Worm (Caenorhabditis elegans) whole organism, L2 larva: ENCODE measurements around the gene cua-1.
"Not testable (repeated sequence)": the region's sequence is repeated elsewhere in the genome, so short reads cannot be mapped to it uniquely, and the experiment has no call there.

Experiments used
- C34F6.9 ChIP-seq: fragments of 150-350 bp; optimal IDR thresholded peaks from 2 replicates; lab custom pipeline; 2014; ENCODE audit warnings: missing biosample characterization, missing genetic modification characterization
- R02D3.7 ChIP-seq: fragments of 150-350 bp; optimal IDR thresholded peaks from 2 replicates; lab custom pipeline; 2014; ENCODE audit warnings: missing biosample characterization, missing genetic modification characterization
- Y55F3AM.14 ChIP-seq: fragments of 200-800 bp; sonication (Bioruptor generic); optimal IDR thresholded peaks from 2 replicates; lab custom pipeline; 2018; ENCODE audit warnings: mild to moderate bottlenecking, missing genetic modification characterization, missing compliant biosample characterization
- ZK546.5 ChIP-seq: sonication (generic microtip); optimal IDR thresholded peaks from 2 replicates; lab custom pipeline; 2017; ENCODE audit warnings: missing biosample characterization, missing genetic modification characterization
- alr-1 ChIP-seq: fragments of 150-350 bp; optimal IDR thresholded peaks from 2 replicates; lab custom pipeline; 2014; ENCODE audit warnings: missing biosample characterization, missing genetic modification characterization
- aly-2 ChIP-seq: fragments of 150-350 bp; optimal IDR thresholded peaks from 2 replicates; lab custom pipeline; 2014; ENCODE audit warnings: missing biosample characterization, missing genetic modification characterization
- ama-1 ChIP-seq: fragments of 150-350 bp; optimal IDR thresholded peaks from 2 replicates; lab custom pipeline; 2018; ENCODE audit warnings: inconsistent platforms
- blmp-1 ChIP-seq: sonication (generic microtip); optimal IDR thresholded peaks from 2 replicates; lab custom pipeline; 2017; ENCODE audit warnings: missing genetic modification characterization, mild to moderate bottlenecking, missing compliant biosample characterization, antibody characterized with exemption, moderate library complexity; ENCODE audit not compliant: insufficient read depth
- ceh-16 ChIP-seq: fragments of 150-350 bp; optimal IDR thresholded peaks from 2 replicates; lab custom pipeline; 2014; ENCODE audit warnings: missing biosample characterization, missing genetic modification characterization
- crh-2 ChIP-seq: sonication (generic microtip); optimal IDR thresholded peaks from 2 replicates; lab custom pipeline; 2017; ENCODE audit warnings: missing biosample characterization, missing genetic modification characterization
- dmd-4 ChIP-seq: sonication (generic microtip); optimal IDR thresholded peaks from 2 replicates; lab custom pipeline; 2017; ENCODE audit warnings: missing biosample characterization, missing genetic modification characterization
- elt-1 ChIP-seq: fragments of 150-350 bp; optimal IDR thresholded peaks from 2 replicates; lab custom pipeline; 2014; ENCODE audit warnings: missing biosample characterization, missing genetic modification characterization
- elt-3 ChIP-seq: sonication (generic microtip); optimal IDR thresholded peaks from 2 replicates; lab custom pipeline; 2017; ENCODE audit warnings: missing biosample characterization, missing genetic modification characterization
- fos-1 ChIP-seq: fragments of 150-350 bp; optimal IDR thresholded peaks from 2 replicates; lab custom pipeline; 2014; ENCODE audit warnings: missing biosample characterization, missing genetic modification characterization
- gmeb-1 ChIP-seq: fragments of 150-350 bp; optimal IDR thresholded peaks from 2 replicates; lab custom pipeline; 2014; ENCODE audit warnings: missing biosample characterization, missing genetic modification characterization
- lin-11 ChIP-seq: fragments of 150-350 bp; sonication (generic microtip); optimal IDR thresholded peaks from 2 replicates; lab custom pipeline; 2014; ENCODE audit warnings: missing biosample characterization, missing genetic modification characterization, inconsistent platforms, mixed read lengths
- lin-39 ChIP-seq: fragments of 150-350 bp; optimal IDR thresholded peaks from 2 replicates; lab custom pipeline; 2014; ENCODE audit warnings: missing biosample characterization, missing genetic modification reagents, missing genetic modification characterization
- mdl-1 ChIP-seq, 2 experiments: fragments of 150-350 bp in 1 of 2; sonication (generic microtip) in 1 of 2; optimal IDR thresholded peaks; 2 replicates each; lab custom pipeline; 2017; ENCODE audit warnings: missing biosample characterization in 2 of 2, missing genetic modification characterization in 2 of 2
- nhr-10 ChIP-seq: sonication (generic microtip); optimal IDR thresholded peaks from 2 replicates; lab custom pipeline; 2017; ENCODE audit warnings: missing biosample characterization, missing genetic modification characterization
- nhr-11 ChIP-seq: fragments of 150-350 bp; optimal IDR thresholded peaks from 2 replicates; lab custom pipeline; 2014; ENCODE audit warnings: missing biosample characterization, missing genetic modification characterization
- nhr-12 ChIP-seq: fragments of 150-350 bp; optimal IDR thresholded peaks from 2 replicates; lab custom pipeline; 2014; ENCODE audit warnings: missing biosample characterization, missing genetic modification characterization
- nhr-129 ChIP-seq: fragments of 150-350 bp; optimal IDR thresholded peaks from 2 replicates; lab custom pipeline; 2014; ENCODE audit warnings: missing biosample characterization, missing genetic modification characterization
- nhr-21 ChIP-seq: fragments of 150-350 bp; optimal IDR thresholded peaks from 2 replicates; lab custom pipeline; 2014; ENCODE audit warnings: missing biosample characterization, missing genetic modification characterization
- nhr-237 ChIP-seq: fragments of 150-350 bp; optimal IDR thresholded peaks from 2 replicates; lab custom pipeline; 2014; ENCODE audit warnings: missing biosample characterization, missing genetic modification characterization
- nhr-25 ChIP-seq: fragments of 150-350 bp; sonication (generic microtip); optimal IDR thresholded peaks from 3 replicates; lab custom pipeline; 2014; ENCODE audit warnings: missing biosample characterization, missing genetic modification characterization
- nhr-6 ChIP-seq: fragments of 150-350 bp; optimal IDR thresholded peaks from 2 replicates; lab custom pipeline; 2014; ENCODE audit warnings: missing biosample characterization, missing genetic modification characterization
- nhr-77 ChIP-seq: fragments of 150-350 bp; optimal IDR thresholded peaks from 2 replicates; lab custom pipeline; 2014; ENCODE audit warnings: missing biosample characterization, missing genetic modification characterization
- peb-1 ChIP-seq: fragments of 150-350 bp; optimal IDR thresholded peaks from 2 replicates; lab custom pipeline; 2014; ENCODE audit warnings: missing biosample characterization, missing genetic modification characterization
- sem-4 ChIP-seq: fragments of 150-350 bp; optimal IDR thresholded peaks from 2 replicates; lab custom pipeline; 2014; ENCODE audit warnings: missing biosample characterization, missing genetic modification reagents, missing genetic modification characterization
- sma-9 ChIP-seq, 2 experiments: fragments of 150-350 bp in 1 of 2; sonication (generic microtip) in 1 of 2; optimal IDR thresholded peaks; 2 replicates each; lab custom pipeline; 2014 to 2016; ENCODE audit warnings: missing genetic modification characterization in 2 of 2, mild to moderate bottlenecking in 1 of 2, missing biosample characterization in 1 of 2, missing compliant biosample characterization in 1 of 2, missing genetic modification reagents in 1 of 2, moderate library complexity in 1 of 2
- snpc-4 ChIP-seq: fragments of 150-350 bp; optimal IDR thresholded peaks from 2 replicates; lab custom pipeline; 2014; ENCODE audit warnings: missing biosample characterization, missing genetic modification characterization
- unc-39 ChIP-seq: fragments of 150-350 bp; optimal IDR thresholded peaks from 2 replicates; lab custom pipeline; 2014; ENCODE audit warnings: missing biosample characterization, missing genetic modification characterization
- unc-55 ChIP-seq: fragments of 150-350 bp; sonication (generic microtip); optimal IDR thresholded peaks from 3 replicates; lab custom pipeline; 2014; ENCODE audit warnings: missing biosample characterization, missing genetic modification reagents, missing genetic modification characterization
- zag-1 ChIP-seq: fragments of 150-350 bp; optimal IDR thresholded peaks from 2 replicates; lab custom pipeline; 2014; ENCODE audit warnings: missing biosample characterization, missing genetic modification characterization
- ztf-1 ChIP-seq: fragments of 200-800 bp; sonication (Bioruptor generic); conservative IDR thresholded peaks from 2 replicates; pipeline ENCODE4 v1.3.6; 2022; ENCODE audit warnings: missing genetic modification characterization, missing compliant biosample characterization
- ztf-4 ChIP-seq: fragments of 150-350 bp; optimal IDR thresholded peaks from 2 replicates; lab custom pipeline; 2014; ENCODE audit warnings: missing biosample characterization, missing genetic modification characterization

The cua-1 gene

ce11 chrIII:13401673-13402258, 53.3 kb downstream of the cua-1 start, which contains the start of the genes srlf-9 and srlf-10:
TSS of gene srlf-9 (minus strand) at chrIII:13401773.
TSS of gene srlf-10 (plus strand) at chrIII:13402208.
- not testable (repeated sequence) for TF ChIP-seq ama-1 (lab: Kevin White, UChicago); aly-2 (tag; lab: Kevin White, UChicago); crh-2 (tag; lab: Kevin White, UChicago)

- TF ChIP-seq Y55F3AM.14 (no peak), fos-1 (tag; lab: Kevin White, UChicago) (peak; percentile 31), sem-4 (tag; lab: Kevin White, UChicago) (no peak), peb-1 (tag; lab: Kevin White, UChicago) (no peak)
Measured at ce11 chrIII:13395262-13395661, 59.8 kb downstream of the cua-1 start, which contains the start of gene F11F1.1. TSS of gene F11F1.1 (plus strand) at chrIII:13395562.

- no peak for TF ChIP-seq nhr-21 (tag; lab: Kevin White, UChicago)
- no peak for TF ChIP-seq nhr-25 (tag; lab: Kevin White, UChicago)
- no peak for TF ChIP-seq blmp-1
- no peak for TF ChIP-seq dmd-4 (tag; lab: Kevin White, UChicago)
- TF ChIP-seq nhr-237: no peak
- no peak for TF ChIP-seq unc-39
- TF ChIP-seq elt-1 (tag; lab: Kevin White, UChicago): no peak
- no peak for TF ChIP-seq sem-4 (tag; lab: Kevin White, UChicago)
- TF ChIP-seq peb-1 (tag; lab: Kevin White, UChicago): no peak
- TF ChIP-seq sma-9 (GFP tag; optimal IDR thresholded peaks at IDR 0.05; lab: Kevin White, UChicago): no peak
- no peak for TF ChIP-seq sma-9 (tag; optimal IDR thresholded peaks at IDR 0.05; lab: Kevin White, UChicago)
- no peak for TF ChIP-seq nhr-129 (tag; lab: Kevin White, UChicago)
- TF ChIP-seq ztf-1 (GFP tag; lab: Robert Waterston, UW): no peak
- TF ChIP-seq R02D3.7 (tag; lab: Kevin White, UChicago): no peak
- no peak for TF ChIP-seq nhr-11 (tag; lab: Kevin White, UChicago)
Measured at ce11 chrIII:13393647-13394046, 61.5 kb downstream of the cua-1 start, which contains the start of gene qdpr-1. TSS of gene qdpr-1 (plus strand) at chrIII:13393910.

ce11 chrIII:13393239-13393638, 61.9 kb downstream of the cua-1 start, which contains the start of gene dnj-17:
TSS of gene dnj-17 (minus strand) at chrIII:13393339.
- no peak for TF ChIP-seq gmeb-1 (tag; lab: Kevin White, UChicago)
- no peak for TF ChIP-seq C34F6.9 (tag; lab: Kevin White, UChicago)
- TF ChIP-seq lin-11 (tag; lab: Kevin White, UChicago): no peak
- no peak for TF ChIP-seq nhr-237
- no peak for TF ChIP-seq mdl-1 (tag; optimal IDR thresholded peaks at IDR 0.05; lab: Kevin White, UChicago)
- no peak for TF ChIP-seq R02D3.7 (tag; lab: Kevin White, UChicago)
- TF ChIP-seq nhr-10 (tag; lab: Kevin White, UChicago): no peak
- no peak for TF ChIP-seq alr-1 (tag; lab: Kevin White, UChicago)
- TF ChIP-seq unc-55 (GFP tag; lab: Kevin White, UChicago): no peak
- TF ChIP-seq nhr-25 (tag; lab: Kevin White, UChicago): no peak
- no peak for TF ChIP-seq aly-2 (tag; lab: Kevin White, UChicago)
- TF ChIP-seq ZK546.5 (tag; lab: Kevin White, UChicago): no peak
- no peak for TF ChIP-seq peb-1 (tag; lab: Kevin White, UChicago)
- no peak for TF ChIP-seq sma-9 (GFP tag; optimal IDR thresholded peaks at IDR 0.05; lab: Kevin White, UChicago)
- TF ChIP-seq sma-9 (tag; optimal IDR thresholded peaks at IDR 0.05; lab: Kevin White, UChicago): no peak
- TF ChIP-seq ztf-4 (tag; lab: Kevin White, UChicago): no peak
- no peak for TF ChIP-seq lin-39 (tag; lab: Kevin White, UChicago)
- TF ChIP-seq, all 48 proteins: peak for 0

- TF ChIP-seq nhr-11 (tag; lab: Kevin White, UChicago): no peak
- no peak for TF ChIP-seq alr-1 (tag; lab: Kevin White, UChicago)
- no peak for TF ChIP-seq nhr-77 (tag; lab: Kevin White, UChicago)
- TF ChIP-seq snpc-4 (tag; lab: Kevin White, UChicago): no peak
- no peak for TF ChIP-seq nhr-25 (tag; lab: Kevin White, UChicago)
- TF ChIP-seq zag-1: no peak
- TF ChIP-seq ZK546.5 (tag; lab: Kevin White, UChicago): no peak
- TF ChIP-seq ztf-4 (tag; lab: Kevin White, UChicago): no peak
- no peak for TF ChIP-seq nhr-21 (tag; lab: Kevin White, UChicago)
- TF ChIP-seq nhr-12 (tag; lab: Kevin White, UChicago): no peak
- TF ChIP-seq nhr-6: no peak
- TF ChIP-seq peb-1 (tag; lab: Kevin White, UChicago): no peak
- TF ChIP-seq ama-1 (lab: Kevin White, UChicago): no peak
- TF ChIP-seq Y55F3AM.14: no peak
- TF ChIP-seq elt-1 (tag; lab: Kevin White, UChicago): no peak
- TF ChIP-seq ceh-16 (tag; lab: Kevin White, UChicago): no peak
- no peak for TF ChIP-seq blmp-1
- TF ChIP-seq sem-4 (tag; lab: Kevin White, UChicago): no peak
- no peak for TF ChIP-seq elt-3 (tag; lab: Kevin White, UChicago)
Measured at ce11 chrIII:13390789-13391188, 64.3 kb downstream of the cua-1 start.
